Fruit fly (Drosophila melanogaster): Measurements from ENCODE around the gene Atat.
A peak's percentile ranks its signal among the peaks of the same experiment; 100 is the strongest.

Atat gene

dm6 chr3L:9404497-9404896 is 22.1 kb downstream of the Atat start, which contains the start of gene Cpr67B:
Cpr67B (plus strand) TSS chr3L:9404797.
- no peak for TF ChIP-seq CG17801 (GFP tag; optimal IDR thresholded peaks at IDR 0.05; ENCODE audit: partially characterized antibody)

DNA sequence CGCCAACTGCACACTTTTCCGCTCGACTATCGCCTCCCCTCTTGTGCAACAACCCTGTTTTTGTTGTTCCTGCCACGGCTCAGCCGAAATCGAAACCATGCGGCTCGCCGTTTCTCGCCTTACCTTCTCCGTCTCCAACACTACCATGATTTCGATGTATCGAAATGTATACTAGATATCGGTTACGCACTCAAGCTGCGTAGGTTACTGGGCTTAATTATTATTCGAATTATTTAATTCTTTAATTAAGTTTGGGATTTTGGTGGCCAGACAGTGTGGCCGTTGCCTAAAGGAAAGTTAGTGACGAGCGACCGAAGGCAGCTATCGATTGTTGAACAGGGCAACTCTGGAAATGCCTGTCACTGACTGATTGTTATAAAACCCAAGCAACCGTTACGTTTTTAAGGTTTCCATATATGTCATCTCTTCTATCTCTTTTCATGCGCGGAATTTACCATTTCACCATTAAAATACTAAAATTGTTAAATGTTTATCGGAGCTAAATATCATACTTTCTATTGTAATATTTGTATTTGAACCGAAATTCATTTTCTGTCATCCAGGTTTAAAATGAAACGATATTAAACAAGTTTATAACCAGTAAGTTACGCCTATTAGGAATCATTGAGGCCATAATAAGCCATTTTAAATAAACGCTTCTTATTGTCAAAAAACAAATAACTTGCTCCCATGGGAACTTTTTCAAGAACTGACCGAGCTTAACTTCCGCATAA is 24.2 kb downstream of the Atat start, which contains the start of gene eIF4E1:
Gene eIF4E1 (minus strand): TSS at position 304 of the 734 bp plus-strand sequence.
- TF ChIP-seq CG17801 (GFP tag; optimal IDR thresholded peaks at IDR 0.05; ENCODE audit: partially characterized antibody): no peak

DNA sequence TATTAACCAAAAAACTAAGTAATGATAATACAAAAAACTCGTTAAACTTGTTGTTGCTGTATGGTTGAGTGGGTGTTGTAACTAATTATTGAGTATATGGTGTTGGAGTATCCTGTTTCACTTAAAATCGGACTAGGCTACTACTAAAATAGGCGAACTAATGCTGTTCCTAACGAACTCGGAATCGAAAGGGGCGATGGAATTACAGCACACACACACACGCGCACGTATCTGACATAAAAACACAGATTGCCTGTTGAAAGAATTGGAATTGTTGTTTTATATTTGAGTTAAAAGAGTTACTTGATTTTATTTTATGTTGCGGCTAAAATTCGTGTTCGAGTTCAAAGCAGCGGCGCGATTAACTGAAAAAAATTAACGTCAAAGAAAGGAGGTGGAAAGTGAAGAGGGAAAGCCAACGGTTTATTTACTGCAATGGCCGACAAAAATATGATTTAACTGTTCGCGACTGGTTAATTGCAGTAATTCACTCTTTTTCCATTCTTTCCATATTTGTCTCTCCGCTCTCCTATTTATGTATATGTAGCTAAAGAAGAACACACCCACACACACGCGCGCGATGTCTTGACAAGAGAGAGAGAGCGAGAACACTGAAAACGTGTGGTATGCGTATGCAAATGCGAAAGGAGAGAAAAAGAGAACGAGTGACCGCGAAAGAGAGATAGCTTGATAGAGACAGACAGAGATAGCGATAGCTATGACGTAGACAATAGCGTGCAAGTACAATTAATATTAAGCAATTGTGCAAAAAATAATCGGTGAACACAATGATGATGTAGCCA is 25.0 kb downstream of the Atat start:
- no peak for TF ChIP-seq CG17801 (GFP tag; optimal IDR thresholded peaks at IDR 0.05; ENCODE audit: partially characterized antibody)

DNA sequence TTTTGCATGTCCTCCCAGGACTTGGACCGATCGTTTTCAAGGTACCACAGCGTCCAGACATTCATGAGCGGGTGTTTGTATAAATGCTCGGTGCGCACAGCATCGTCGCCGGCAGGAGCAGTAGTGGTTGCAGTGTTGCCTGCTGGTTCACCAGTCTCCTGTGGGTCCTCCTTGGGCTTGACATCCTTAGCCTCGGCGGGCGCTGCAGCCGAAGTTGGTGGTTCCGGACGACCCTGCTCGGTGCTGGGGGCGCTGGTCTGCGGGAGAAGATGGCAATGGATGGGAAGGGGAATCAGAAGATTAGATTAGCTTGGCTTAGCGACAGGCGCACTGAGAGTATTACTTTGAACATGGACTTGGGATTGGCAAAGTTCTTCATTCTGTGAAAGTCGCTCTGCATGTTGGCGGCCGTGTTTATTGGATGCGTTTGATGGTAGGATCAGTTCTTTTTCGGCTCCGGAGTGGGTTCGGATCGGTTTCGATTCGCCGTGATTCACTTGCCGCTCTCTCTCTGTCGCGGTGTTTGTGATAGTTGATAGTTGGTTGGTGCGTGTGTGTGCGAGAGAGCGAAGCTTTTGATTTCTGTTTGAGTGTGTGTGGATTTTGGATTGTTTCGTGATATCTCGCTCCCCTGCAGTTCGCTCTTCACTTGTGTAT is 25.7 kb downstream of the Atat start:
- TF ChIP-seq CG17801 (GFP tag; optimal IDR thresholded peaks at IDR 0.05; ENCODE audit: partially characterized antibody): no peak

DNA sequence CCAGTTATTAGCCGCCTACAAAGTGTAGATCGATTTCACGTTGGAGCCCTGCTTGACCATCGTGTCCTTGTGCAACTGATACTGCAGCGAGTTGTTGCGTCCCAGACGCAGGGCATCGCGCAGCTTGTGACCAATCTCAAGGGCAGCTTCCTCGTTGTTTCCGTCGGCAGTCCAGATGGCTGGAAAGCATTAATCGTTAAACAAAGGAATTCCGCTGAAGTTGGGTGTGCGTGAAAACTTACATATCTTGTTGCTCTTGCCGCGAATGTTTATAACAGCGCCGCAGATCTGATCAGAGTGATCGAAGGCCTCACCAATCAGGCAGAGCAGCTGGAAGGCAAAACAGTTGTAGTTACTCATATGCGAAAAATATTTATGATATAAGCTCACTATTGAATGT is 26.7 kb downstream of the Atat start:
- TF ChIP-seq CG17801 (GFP tag; optimal IDR thresholded peaks at IDR 0.05; ENCODE audit: partially characterized antibody): no peak

DNA sequence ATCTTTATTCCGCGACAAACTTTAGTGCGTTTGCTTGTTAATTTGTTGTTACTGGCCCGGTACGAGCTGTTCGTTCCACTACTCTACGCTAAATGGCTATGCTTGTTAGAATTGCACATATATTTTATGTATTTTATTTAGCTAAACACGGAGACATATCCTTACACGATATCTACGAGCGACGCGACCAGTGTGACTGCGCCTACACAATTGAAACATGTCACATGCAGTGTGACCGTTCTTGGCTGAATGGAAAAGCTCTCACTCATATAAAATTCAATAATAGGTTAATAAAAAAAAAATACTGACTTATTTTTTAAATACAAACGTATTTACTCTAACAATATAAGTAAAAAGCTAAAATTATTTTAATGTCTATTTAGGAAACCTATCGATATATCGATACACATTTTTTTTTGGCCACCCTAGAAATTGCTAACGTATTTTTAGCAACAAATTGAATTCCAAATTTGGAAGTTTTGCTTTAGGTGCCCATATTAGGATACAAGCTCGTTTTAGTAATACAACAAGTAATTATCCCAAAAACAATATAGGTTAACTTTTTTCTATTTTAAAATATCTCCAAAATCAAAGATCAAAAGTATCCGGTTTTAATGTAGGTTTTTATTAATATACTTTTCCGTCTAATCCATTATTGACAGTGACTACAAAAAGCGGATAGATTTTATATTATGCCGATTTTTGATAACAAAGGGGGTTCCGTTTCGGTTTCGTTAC is 27.4 kb downstream of the Atat start, which contains the start of gene CG4080:
Gene CG4080 (minus strand): TSS at position 215 of the 738 bp plus-strand sequence.
- TF ChIP-seq CG17801 (GFP tag; optimal IDR thresholded peaks at IDR 0.05; ENCODE audit: partially characterized antibody): peak; percentile 68

- TF ChIP-seq CG17801 (GFP tag; optimal IDR thresholded peaks at IDR 0.05; ENCODE audit: partially characterized antibody): no peak
Observed at dm6 chr3L:9398435-9398981, 28.1 kb downstream of the Atat start.

DNA sequence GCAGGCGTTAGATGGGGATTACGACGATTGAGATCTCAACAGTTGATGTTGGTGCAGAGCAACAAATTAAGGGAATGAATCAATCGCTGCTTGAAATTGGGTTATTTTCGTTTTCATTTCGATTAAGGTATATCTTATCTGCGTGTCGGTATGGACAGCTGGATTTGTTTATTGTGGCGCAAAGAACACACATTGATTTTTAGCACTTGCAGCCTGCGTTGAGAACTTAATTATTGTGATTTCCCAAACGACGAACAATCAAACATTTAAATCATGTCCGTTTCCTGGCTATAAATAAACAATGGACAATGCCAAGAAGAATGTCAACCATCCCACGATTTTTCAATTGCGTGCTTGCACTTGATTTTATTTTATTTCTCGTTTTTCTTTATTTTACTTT is 28.5 kb downstream of the Atat start:
- no peak for TF ChIP-seq CG17801 (GFP tag; optimal IDR thresholded peaks at IDR 0.05; ENCODE audit: partially characterized antibody)

DNA sequence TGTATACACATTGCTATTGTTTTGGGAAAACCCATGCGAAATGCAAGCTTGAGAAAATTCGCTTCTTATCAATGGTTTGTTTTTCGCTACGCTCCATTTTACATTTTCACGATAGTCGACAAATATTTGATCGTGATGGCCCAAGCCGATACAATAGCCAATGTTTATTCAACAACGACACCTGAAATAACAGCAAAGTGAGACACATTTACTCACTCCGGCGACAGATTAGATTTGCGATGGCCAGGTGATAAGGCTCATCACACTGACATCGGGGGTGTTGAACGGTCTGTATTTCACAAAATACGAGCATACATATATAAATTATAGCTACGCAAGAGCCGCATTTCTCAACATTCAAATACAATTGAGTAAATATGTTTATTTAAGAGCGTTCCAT is 29.4 kb downstream of the Atat start:
- TF ChIP-seq CG17801 (GFP tag; optimal IDR thresholded peaks at IDR 0.05; ENCODE audit: partially characterized antibody): peak; percentile 58

DNA sequence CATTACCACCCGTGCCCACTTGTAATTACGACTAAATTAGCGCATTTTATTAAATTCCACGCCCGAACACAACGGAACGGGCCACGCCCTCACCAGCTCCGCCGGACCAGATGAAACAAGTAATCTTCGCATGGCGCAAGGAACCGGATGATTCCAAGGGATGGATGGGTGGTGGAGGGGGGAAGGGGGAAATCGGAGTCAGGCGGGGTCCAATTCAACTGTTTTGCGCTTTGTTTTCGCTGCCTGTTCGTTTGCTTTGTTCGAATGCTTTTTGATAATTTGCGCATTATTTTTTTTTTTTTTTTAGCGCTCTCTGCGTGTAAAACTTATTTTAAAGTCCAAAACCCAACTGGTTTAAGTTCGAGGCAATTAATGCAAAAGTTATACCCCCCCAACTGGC is 29.9 kb downstream of the Atat start:
- TF ChIP-seq CG17801 (GFP tag; optimal IDR thresholded peaks at IDR 0.05; ENCODE audit: partially characterized antibody): no peak

DNA sequence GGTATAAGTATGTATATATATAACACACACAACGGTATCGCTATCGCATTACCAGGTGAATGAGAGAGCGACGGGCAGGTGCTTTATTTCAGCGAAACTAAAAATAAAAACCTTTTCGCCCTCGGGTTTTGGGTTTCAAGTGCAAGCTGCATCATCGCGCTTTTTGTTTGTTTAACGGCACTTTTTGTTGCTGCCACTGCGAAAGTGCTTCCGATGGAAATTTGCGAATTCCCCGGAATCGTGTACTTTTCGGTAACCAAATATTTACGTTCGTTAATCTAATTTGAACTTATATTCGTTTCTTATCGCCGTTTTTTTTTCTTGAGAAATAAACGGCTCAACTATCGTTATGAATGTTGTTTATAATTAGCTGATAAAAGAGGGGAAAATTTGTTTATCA is 30.5 kb downstream of the Atat start:
- TF ChIP-seq CG17801 (GFP tag; optimal IDR thresholded peaks at IDR 0.05; ENCODE audit: partially characterized antibody): peak; percentile 11

- no peak for TF ChIP-seq CG17801 (GFP tag; optimal IDR thresholded peaks at IDR 0.05; ENCODE audit: partially characterized antibody)
Observed at dm6 chr3L:9391340-9391980, 35.1 kb downstream of the Atat start.

dm6 chr3L:9384445-9385079 is 42.0 kb downstream of the Atat start:
- TF ChIP-seq CG17801 (GFP tag; optimal IDR thresholded peaks at IDR 0.05; ENCODE audit: partially characterized antibody): no peak
